Fruit fly (Drosophila melanogaster) whole organism, adult: Measurements from ENCODE around the gene Or92a.

ENCODE experiments used
- CG11617 ChIP-seq: fragments of 200-800 bp; sonication (Bioruptor generic); optimal IDR thresholded peaks from 2 replicates; lab custom pipeline; 2017; ENCODE audit warnings: mild to moderate bottlenecking, missing biosample characterization, missing genetic modification reagents, missing genetic modification characterization
- CG12768 ChIP-seq: fragments of 200-800 bp; sonication (Bioruptor generic); optimal IDR thresholded peaks from 2 replicates; lab custom pipeline; 2017; ENCODE audit warnings: missing biosample characterization, missing genetic modification characterization, mild to moderate bottlenecking, moderate library complexity, missing genetic modification reagents
- CG14711 ChIP-seq: fragments of 200-800 bp; sonication (Bioruptor generic); optimal IDR thresholded peaks from 2 replicates; lab custom pipeline; 2018; ENCODE audit warnings: missing biosample characterization, mild to moderate bottlenecking, missing genetic modification characterization, moderate library complexity
- CG1620 ChIP-seq: fragments of 200-800 bp; sonication (Bioruptor generic); optimal IDR thresholded peaks from 2 replicates; lab custom pipeline; 2016; ENCODE audit warnings: missing biosample characterization, missing genetic modification characterization
- CG33017 ChIP-seq: fragments of 200-800 bp; sonication (Bioruptor generic); optimal IDR thresholded peaks from 2 replicates; lab custom pipeline; 2018; ENCODE audit warnings: missing biosample characterization, mild to moderate bottlenecking, missing genetic modification characterization, moderate library complexity
- CG5204 ChIP-seq: fragments of 200-800 bp; sonication (Bioruptor generic); optimal IDR thresholded peaks from 2 replicates; lab custom pipeline; 2016; ENCODE audit warnings: missing biosample characterization, missing genetic modification characterization
- CG7045 ChIP-seq: fragments of 200-800 bp; sonication (Bioruptor generic); optimal IDR thresholded peaks from 2 replicates; lab custom pipeline; 2017; ENCODE audit warnings: missing biosample characterization, mild to moderate bottlenecking, missing genetic modification characterization
- CG7101 ChIP-seq: fragments of 200-800 bp; sonication (Bioruptor generic); optimal IDR thresholded peaks from 2 replicates; lab custom pipeline; 2018; ENCODE audit warnings: missing biosample characterization, mild to moderate bottlenecking, missing genetic modification characterization, moderate library complexity
- Clk ChIP-seq: fragments of 200-800 bp; sonication (Bioruptor generic); optimal IDR thresholded peaks from 2 replicates; lab custom pipeline; 2017; ENCODE audit warnings: missing biosample characterization, missing genetic modification characterization
- Crg-1 ChIP-seq: fragments of 200-800 bp; sonication (Bioruptor generic); optimal IDR thresholded peaks from 2 replicates; lab custom pipeline; 2016; ENCODE audit warnings: missing biosample characterization, missing genetic modification characterization
- Hr96 ChIP-seq: fragments of 200-800 bp; sonication (Bioruptor generic); optimal IDR thresholded peaks from 2 replicates; lab custom pipeline; 2016; ENCODE audit warnings: missing biosample characterization, missing genetic modification characterization
- Mnt ChIP-seq: fragments of 200-800 bp; sonication (Bioruptor generic); optimal IDR thresholded peaks from 2 replicates; lab custom pipeline; 2016; ENCODE audit warnings: missing biosample characterization, mild to moderate bottlenecking, missing genetic modification characterization
- bab1 ChIP-seq: fragments of 200-800 bp; sonication (Bioruptor generic); optimal IDR thresholded peaks from 3 replicates; lab custom pipeline; 2019; ENCODE audit warnings: missing biosample characterization, mild to moderate bottlenecking, missing genetic modification characterization, moderate library complexity
- cic ChIP-seq: fragments of 200-800 bp; sonication (Bioruptor generic); optimal IDR thresholded peaks from 2 replicates; lab custom pipeline; 2017; ENCODE audit warnings: missing biosample characterization, mild to moderate bottlenecking, missing genetic modification characterization, moderate library complexity
- cnc ChIP-seq, 2 experiments: fragments of >200 bp; optimal IDR thresholded peaks; 2 replicates each; lab custom pipeline; 2017
- kay ChIP-seq: fragments of 200-800 bp; sonication (Bioruptor generic); peaks from one replicate; lab custom pipeline; 2016; ENCODE audit warnings: missing biosample characterization, missing genetic modification characterization, borderline replicate concordance
- ovo ChIP-seq: fragments of 200-800 bp; sonication (Bioruptor generic); optimal IDR thresholded peaks from 2 replicates; lab custom pipeline; 2016; ENCODE audit warnings: missing biosample characterization, missing genetic modification characterization
- pad ChIP-seq: fragments of 200-800 bp; sonication (Bioruptor generic); optimal IDR thresholded peaks from 3 replicates; lab custom pipeline; 2017; ENCODE audit warnings: missing biosample characterization, missing genetic modification characterization, mild to moderate bottlenecking, moderate library complexity, missing genetic modification reagents
- tj ChIP-seq: fragments of 200-800 bp; sonication (Bioruptor generic); optimal IDR thresholded peaks from 3 replicates; lab custom pipeline; 2017; ENCODE audit warnings: missing biosample characterization, mild to moderate bottlenecking, missing genetic modification characterization, moderate library complexity
- toe ChIP-seq: fragments of 200-800 bp; sonication (Bioruptor generic); optimal IDR thresholded peaks from 2 replicates; lab custom pipeline; 2016; ENCODE audit warnings: missing biosample characterization, missing genetic modification characterization

Or92a gene

dm6 chr3R:20504488-20504887 is at the start of gene Or92a:
Or92a (plus strand) TSS chr3R:20504788.
- no peak for TF ChIP-seq toe (GFP tag; lab: Kevin White, UChicago)
- no peak for TF ChIP-seq CG1620 (GFP tag; lab: Kevin White, UChicago)
- no peak for TF ChIP-seq CG11617
- TF ChIP-seq kay (GFP tag; lab: Kevin White, UChicago) = no peak
- no peak for TF ChIP-seq CG14711 (tag; lab: Kevin White, UChicago)
- no peak for TF ChIP-seq CG7045 (GFP tag; lab: Kevin White, UChicago)
- no peak for TF ChIP-seq cic (GFP tag; lab: Kevin White, UChicago)
- no peak for TF ChIP-seq CG12768 (GFP tag; lab: Kevin White, UChicago)
- no peak for TF ChIP-seq Mnt (GFP tag; lab: Kevin White, UChicago)

DNA sequence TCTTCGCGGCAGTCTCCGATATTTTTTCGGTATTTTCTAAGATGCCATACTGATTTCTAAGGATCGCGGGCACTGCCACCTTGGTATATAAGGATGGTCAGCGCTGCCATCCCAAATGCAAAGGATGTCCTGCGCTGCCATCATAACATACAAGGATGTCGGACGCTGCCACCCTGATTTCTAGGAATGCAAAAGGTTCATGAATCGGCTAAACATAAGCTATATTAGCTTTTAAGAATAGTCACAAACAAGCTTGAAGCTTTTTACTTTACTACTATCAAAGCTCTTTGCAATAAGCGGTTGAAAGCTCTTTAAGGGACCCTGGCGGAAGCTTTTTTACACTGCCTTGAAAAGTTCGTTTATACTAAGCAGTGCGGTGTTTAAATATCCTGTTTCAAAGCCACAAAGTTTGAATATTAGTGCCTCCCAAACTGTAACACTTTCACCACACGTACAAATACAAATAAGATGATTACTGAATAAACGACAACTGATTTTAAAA is 40.3 kb upstream of the Or92a start:
- TF ChIP-seq bab1 (no peak), Crg-1 (GFP tag; lab: Kevin White, UChicago) (no peak), tj (GFP tag; lab: Kevin White, UChicago) (no peak), CG11617 (no peak), CG1620 (GFP tag; lab: Kevin White, UChicago) (no peak), CG12768 (GFP tag; lab: Kevin White, UChicago) (no peak), pad (GFP tag; lab: Kevin White, UChicago) (no peak), Clk (GFP tag; lab: Kevin White, UChicago) (no peak), Mnt (GFP tag; lab: Kevin White, UChicago) (no peak), CG14711 (tag; lab: Kevin White, UChicago) (no peak), CG7101 (tag; lab: Kevin White, UChicago) (no peak), ovo (GFP tag; lab: Kevin White, UChicago) (no peak)

DNA sequence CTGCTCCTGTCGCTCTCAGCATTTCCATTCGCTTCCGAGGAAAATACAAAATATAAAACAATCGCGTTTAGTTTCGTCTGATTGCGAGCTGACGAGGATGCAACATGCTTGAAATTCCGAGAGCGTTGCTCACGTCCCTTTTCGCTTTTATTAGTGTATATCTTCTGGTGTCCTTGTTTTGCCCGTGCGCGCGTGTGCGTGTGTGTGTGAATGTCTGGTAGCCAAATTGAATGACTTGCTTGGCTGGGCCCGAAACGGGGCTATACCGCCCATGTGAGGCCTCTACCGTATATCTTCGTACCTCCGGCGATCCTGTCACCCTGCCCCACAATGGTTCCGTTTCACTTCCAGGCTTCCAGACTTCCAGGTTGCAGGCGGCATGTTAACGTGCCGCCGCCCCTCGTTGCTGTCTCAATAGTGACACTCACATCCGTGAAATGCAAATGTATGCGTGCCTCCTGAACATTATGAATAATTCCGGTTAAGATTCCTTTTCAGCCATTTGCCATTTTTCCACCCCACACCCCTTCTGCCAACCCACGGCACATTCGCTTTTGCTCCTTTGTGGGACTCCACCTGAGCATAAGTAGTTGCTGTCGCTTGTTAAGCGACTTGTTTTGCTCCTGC is 31.7 kb upstream of the Or92a start:
- TF ChIP-seq kay (GFP tag; lab: Kevin White, UChicago) (no peak), CG14711 (tag; lab: Kevin White, UChicago) (no peak), tj (GFP tag; lab: Kevin White, UChicago) (no peak), CG12768 (GFP tag; lab: Kevin White, UChicago) (no peak), CG7045 (GFP tag; lab: Kevin White, UChicago) (no peak), pad (GFP tag; lab: Kevin White, UChicago) (no peak), CG5204 (GFP tag; lab: Kevin White, UChicago) (no peak), toe (GFP tag; lab: Kevin White, UChicago) (no peak), cic (GFP tag; lab: Kevin White, UChicago) (no peak), CG33017 (tag; lab: Kevin White, UChicago) (no peak)

DNA sequence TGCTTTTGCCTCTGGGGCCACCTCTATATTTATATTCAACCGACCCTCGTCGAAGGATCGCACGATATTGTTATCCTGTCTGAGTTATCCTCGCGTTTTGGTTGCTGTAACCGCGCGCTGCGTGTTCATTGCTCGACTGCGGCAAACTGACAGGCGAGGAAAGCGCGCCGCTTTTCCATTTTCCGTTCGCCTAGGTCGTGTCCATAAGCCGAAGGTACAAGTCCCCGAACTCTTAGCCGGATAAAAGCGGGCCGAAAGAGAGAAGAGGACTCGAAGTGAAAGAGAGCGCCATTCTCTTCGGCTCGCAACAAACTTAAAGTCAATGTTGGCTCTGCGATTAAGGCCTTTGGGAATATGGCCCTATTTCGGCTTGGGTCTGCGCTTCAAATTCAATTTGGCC is 20.1 kb upstream of the Or92a start, which contains the start of gene Gfrl:
Gene Gfrl (minus strand): TSS at position 148 of the 400 bp plus-strand sequence.
- TF ChIP-seq tj (GFP tag; lab: Kevin White, UChicago) (no peak), Crg-1 (GFP tag; lab: Kevin White, UChicago) (no peak), CG7101 (tag; lab: Kevin White, UChicago) (no peak), cic (GFP tag; lab: Kevin White, UChicago) (no peak)

DNA sequence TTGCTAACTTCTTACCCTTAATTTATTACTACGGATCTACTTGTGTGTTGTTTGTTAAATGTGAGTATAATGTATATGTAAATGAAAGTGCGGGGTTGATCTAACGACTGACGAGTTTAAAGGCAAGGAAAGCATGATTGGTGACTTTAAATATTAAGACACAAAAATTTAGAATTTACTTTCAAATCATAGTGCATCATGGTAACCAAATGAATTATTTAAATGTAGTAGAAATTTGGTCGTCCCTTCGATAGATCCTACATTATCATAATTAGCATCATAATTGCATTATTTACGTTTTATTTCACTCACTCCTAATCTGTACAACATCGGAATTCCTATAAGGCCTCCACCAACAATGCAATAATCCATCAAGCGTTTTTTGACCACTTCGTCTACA is 3.3 kb upstream of the Or92a start, which contains the start of gene Dic2:
Gene Dic2 (minus strand): TSS at position 101 of the 400 bp plus-strand sequence.
- no peak for TF ChIP-seq CG5204 (GFP tag; lab: Kevin White, UChicago)
- no peak for TF ChIP-seq cic (GFP tag; lab: Kevin White, UChicago)
- no peak for TF ChIP-seq CG11617
- no peak for TF ChIP-seq bab1
- no peak for TF ChIP-seq toe (GFP tag; lab: Kevin White, UChicago)
- TF ChIP-seq CG14711 (tag; lab: Kevin White, UChicago) = no peak
- no peak for TF ChIP-seq CG12768 (GFP tag; lab: Kevin White, UChicago)
- no peak for TF ChIP-seq CG1620 (GFP tag; lab: Kevin White, UChicago)
- TF ChIP-seq cnc (optimal IDR thresholded peaks at IDR 0.05; lab: Kevin White, UChicago) = no peak
- no peak for TF ChIP-seq pad (GFP tag; lab: Kevin White, UChicago)
- no peak for TF ChIP-seq CG33017 (tag; lab: Kevin White, UChicago)
- TF ChIP-seq Clk (GFP tag; lab: Kevin White, UChicago) = no peak

- TF ChIP-seq ovo (GFP tag; lab: Kevin White, UChicago) = no peak
- no peak for TF ChIP-seq Mnt (GFP tag; lab: Kevin White, UChicago)
- TF ChIP-seq Hr96 (GFP tag; lab: Kevin White, UChicago) = no peak
- no peak for TF ChIP-seq CG7101 (tag; lab: Kevin White, UChicago)
- TF ChIP-seq bab1 = no peak
- TF ChIP-seq kay (GFP tag; lab: Kevin White, UChicago) = no peak
- TF ChIP-seq CG14711 (tag; lab: Kevin White, UChicago) = no peak
- no peak for TF ChIP-seq CG5204 (GFP tag; lab: Kevin White, UChicago)
- TF ChIP-seq CG11617 = no peak
- TF ChIP-seq tj (GFP tag; lab: Kevin White, UChicago) = no peak
- TF ChIP-seq toe (GFP tag; lab: Kevin White, UChicago) = no peak
- no peak for TF ChIP-seq cnc (optimal IDR thresholded peaks at IDR 0.05; lab: Kevin White, UChicago)
- no peak for TF ChIP-seq CG12768 (GFP tag; lab: Kevin White, UChicago)
- no peak for TF ChIP-seq CG7045 (GFP tag; lab: Kevin White, UChicago)
- no peak for TF ChIP-seq CG1620 (GFP tag; lab: Kevin White, UChicago)
- TF ChIP-seq Clk (GFP tag; lab: Kevin White, UChicago) = no peak
- TF ChIP-seq pad (GFP tag; lab: Kevin White, UChicago) = no peak
- no peak for TF ChIP-seq CG33017 (tag; lab: Kevin White, UChicago)
- no peak for TF ChIP-seq cic (GFP tag; lab: Kevin White, UChicago)
Measured at dm6 chr3R:20501910-20502309, 2.7 kb upstream of the Or92a start, which contains the start of gene CG46441. CG46441 (minus strand) TSS chr3R:20502010.
